Fruit fly (Drosophila melanogaster) whole organism, embryonic: ENCODE measurements around the gene CG31388.

Source experiments
- ATbp ChIP-seq: fragments of 200-800 bp; sonication (Bioruptor generic); optimal IDR thresholded peaks from 2 replicates; lab custom pipeline; 2017; ENCODE audit warnings: missing biosample characterization, mild to moderate bottlenecking, missing genetic modification characterization, missing genetic modification reagents
- BtbVII ChIP-seq: fragments of 200-800 bp; sonication (Bioruptor generic); optimal IDR thresholded peaks from 3 replicates; lab custom pipeline; 2017; ENCODE audit warnings: missing biosample characterization, mild to moderate bottlenecking, missing genetic modification characterization
- CG10147 ChIP-seq: fragments of 200-800 bp; sonication (Bioruptor generic); optimal IDR thresholded peaks from 2 replicates; lab custom pipeline; 2019; ENCODE audit warnings: missing biosample characterization, mild to moderate bottlenecking, missing genetic modification characterization, moderate library complexity
- CG12236 ChIP-seq: fragments of 200-800 bp; sonication (Bioruptor generic); optimal IDR thresholded peaks from 2 replicates; lab custom pipeline; 2016; ENCODE audit warnings: missing biosample characterization, missing genetic modification characterization
- CG12299 ChIP-seq: fragments of 200-800 bp; sonication (Bioruptor generic); optimal IDR thresholded peaks from 2 replicates; lab custom pipeline; 2018; ENCODE audit warnings: missing biosample characterization, mild to moderate bottlenecking, missing genetic modification characterization
- CG1233 ChIP-seq: fragments of 200-800 bp; sonication (Bioruptor generic); optimal IDR thresholded peaks from 4 replicates; lab custom pipeline; 2018; ENCODE audit warnings: missing biosample characterization, mild to moderate bottlenecking, missing genetic modification characterization
- CG13296 ChIP-seq: fragments of 200-800 bp; sonication (Bioruptor generic); optimal IDR thresholded peaks from 3 replicates; lab custom pipeline; 2018; ENCODE audit warnings: missing biosample characterization, mild to moderate bottlenecking, missing genetic modification characterization
- CG13624 ChIP-seq: fragments of 200-800 bp; sonication (Bioruptor generic); optimal IDR thresholded peaks from 2 replicates; lab custom pipeline; 2016; ENCODE audit warnings: missing biosample characterization, missing genetic modification characterization
- CG15514 ChIP-seq: fragments of 200-800 bp; sonication (Bioruptor generic); optimal IDR thresholded peaks from 3 replicates; lab custom pipeline; 2017; ENCODE audit warnings: missing biosample characterization, missing genetic modification characterization, mild to moderate bottlenecking, moderate library complexity, missing genetic modification reagents
- CG17361 ChIP-seq: fragments of 200-800 bp; sonication (Bioruptor generic); IDR thresholded peaks from 3 replicates; pipeline ENCODE4 v1.3.6; 2022; ENCODE audit warnings: missing biosample characterization, missing genetic modification characterization
- CG17802 ChIP-seq: fragments of 200-800 bp; sonication (Bioruptor generic); optimal IDR thresholded peaks from 2 replicates; lab custom pipeline; 2018; ENCODE audit warnings: missing biosample characterization, mild to moderate bottlenecking, missing genetic modification characterization, moderate library complexity
- CG18599 ChIP-seq: fragments of 200-800 bp; sonication (Bioruptor generic); optimal IDR thresholded peaks from 3 replicates; lab custom pipeline; 2017; ENCODE audit warnings: missing biosample characterization, missing genetic modification characterization, mild to moderate bottlenecking, moderate library complexity, missing genetic modification reagents
- CG2120 ChIP-seq: fragments of 200-800 bp; sonication (Bioruptor generic); optimal IDR thresholded peaks from 3 replicates; lab custom pipeline; 2016; ENCODE audit warnings: missing biosample characterization, missing genetic modification characterization
- CG30020 ChIP-seq: fragments of 200-800 bp; optimal IDR thresholded peaks from 2 replicates; lab custom pipeline; 2019; ENCODE audit warnings: missing biosample characterization, mild to moderate bottlenecking, missing genetic modification characterization, moderate library complexity
- CG3995 ChIP-seq: fragments of 200-800 bp; sonication (Bioruptor generic); optimal IDR thresholded peaks from 3 replicates; lab custom pipeline; 2016; ENCODE audit warnings: missing biosample characterization, missing genetic modification characterization
- CG6813 ChIP-seq: fragments of 200-800 bp; sonication (Bioruptor generic); optimal IDR thresholded peaks from 2 replicates; lab custom pipeline; 2017; ENCODE audit warnings: missing biosample characterization, missing genetic modification characterization, mild to moderate bottlenecking, moderate library complexity, missing genetic modification reagents
- CG6854 ChIP-seq: fragments of 200-800 bp; sonication (Bioruptor generic); optimal IDR thresholded peaks from 3 replicates; lab custom pipeline; 2017; ENCODE audit warnings: missing biosample characterization, mild to moderate bottlenecking, missing genetic modification characterization
- CG7556 ChIP-seq: fragments of 200-800 bp; sonication (Bioruptor generic); optimal IDR thresholded peaks from 2 replicates; lab custom pipeline; 2017; ENCODE audit warnings: missing biosample characterization, mild to moderate bottlenecking, missing genetic modification characterization
- CG8290 ChIP-seq, 3 experiments: fragments of 200-800 bp; sonication (Bioruptor generic); optimal IDR thresholded peaks; 2 replicates each; lab custom pipeline; 2016 to 2019; ENCODE audit warnings: missing biosample characterization in 3 of 3, missing genetic modification characterization in 3 of 3, mild to moderate bottlenecking in 2 of 3, moderate library complexity in 1 of 3
- Dek ChIP-seq: fragments of 200-800 bp; sonication (Bioruptor generic); optimal IDR thresholded peaks from 3 replicates; lab custom pipeline; 2019; ENCODE audit warnings: missing biosample characterization, mild to moderate bottlenecking, missing genetic modification characterization, moderate library complexity
- Dip3 ChIP-seq: fragments of 200-800 bp; sonication (Bioruptor generic); optimal IDR thresholded peaks from 3 replicates; lab custom pipeline; 2016; ENCODE audit warnings: missing biosample characterization, missing genetic modification characterization
- Dll ChIP-seq: fragments of 200-800 bp; sonication (Bioruptor generic); IDR thresholded peaks from 4 replicates; pipeline ENCODE4 v1.3.6; 2022; ENCODE audit warnings: missing biosample characterization, missing genetic modification characterization; ENCODE audit not compliant: partially characterized antibody
- E2f1 ChIP-seq: fragments of 200-800 bp; sonication (Bioruptor generic); IDR thresholded peaks from 2 replicates; pipeline ENCODE4 v1.3.6; 2022; ENCODE audit warnings: missing biosample characterization, missing genetic modification characterization
- Ets65A ChIP-seq: fragments of 200-800 bp; sonication (Bioruptor generic); peaks from one replicate; lab custom pipeline; 2016; ENCODE audit warnings: missing biosample characterization, missing genetic modification characterization
- Hmr ChIP-seq: fragments of 200-800 bp; sonication (Bioruptor generic); optimal IDR thresholded peaks from 3 replicates; lab custom pipeline; 2017; ENCODE audit warnings: mild to moderate bottlenecking, missing biosample characterization, missing genetic modification reagents, missing genetic modification characterization
- MBD-R2 ChIP-seq: fragments of 200-800 bp; sonication (Bioruptor generic); IDR thresholded peaks from 2 replicates; pipeline ENCODE4 v1.3.6; 2022; ENCODE audit warnings: missing biosample characterization, missing genetic modification characterization
- NC2β ChIP-seq: fragments of 200-800 bp; sonication (Bioruptor generic); optimal IDR thresholded peaks from 2 replicates; lab custom pipeline; 2016; ENCODE audit warnings: missing biosample characterization, missing genetic modification characterization
- Nf-YA ChIP-seq: fragments of 200-800 bp; sonication (Bioruptor generic); IDR thresholded peaks from 2 replicates; pipeline ENCODE4 v1.3.6; 2022; ENCODE audit warnings: missing biosample characterization, missing genetic modification characterization
- Ptx1 ChIP-seq: fragments of 200-800 bp; sonication (Bioruptor generic); IDR thresholded peaks from 2 replicates; pipeline ENCODE4 v1.3.6; 2022; ENCODE audit warnings: missing biosample characterization, missing genetic modification characterization
- Rx ChIP-seq: fragments of 200-800 bp; sonication (Bioruptor generic); IDR thresholded peaks from 2 replicates; pipeline ENCODE4 v1.3.6; 2022; ENCODE audit warnings: missing biosample characterization, missing genetic modification characterization
- Scr ChIP-seq: fragments of 200-800 bp; sonication (Bioruptor generic); IDR thresholded peaks from 2 replicates; pipeline ENCODE4 v1.3.6; 2022; ENCODE audit warnings: missing biosample characterization, missing genetic modification characterization; ENCODE audit not compliant: partially characterized antibody
- Trl ChIP-seq, 3 experiments: fragments of >200 bp in 2 of 3; fragments of 200-800 bp in 1 of 3; sonication (Bioruptor generic) in 1 of 3; optimal IDR thresholded peaks; 2 replicates in 1 of 3; 3 replicates in 2 of 3; lab custom pipeline; 2016 to 2017; ENCODE audit warnings: missing biosample characterization in 1 of 3, missing genetic modification characterization in 1 of 3
- ara ChIP-seq: fragments of 200-800 bp; sonication (Bioruptor generic); IDR thresholded peaks from 2 replicates; pipeline ENCODE4 v1.3.6; 2022; ENCODE audit warnings: missing biosample characterization, missing genetic modification characterization
- caup ChIP-seq: fragments of 200-800 bp; sonication (Bioruptor generic); optimal IDR thresholded peaks from 3 replicates; lab custom pipeline; 2017; ENCODE audit warnings: missing biosample characterization, mild to moderate bottlenecking, missing genetic modification characterization, moderate library complexity; ENCODE audit not compliant: severe bottlenecking
- chn ChIP-seq: fragments of 200-800 bp; sonication (Bioruptor generic); optimal IDR thresholded peaks from 2 replicates; lab custom pipeline; 2016; ENCODE audit warnings: missing biosample characterization, missing genetic modification characterization
- ems ChIP-seq: fragments of 200-800 bp; sonication (Bioruptor generic); optimal IDR thresholded peaks from 3 replicates; lab custom pipeline; 2016; ENCODE audit warnings: missing biosample characterization, missing genetic modification characterization
- esg ChIP-seq: fragments of 200-800 bp; sonication (Bioruptor generic); conservative IDR thresholded peaks from 2 replicates; pipeline ENCODE4 v1.3.6; 2022; ENCODE audit warnings: missing biosample characterization, missing genetic modification characterization
- exex ChIP-seq: fragments of 200-800 bp; sonication (Bioruptor generic); optimal IDR thresholded peaks from 4 replicates; lab custom pipeline; 2018; ENCODE audit warnings: missing biosample characterization, mild to moderate bottlenecking, missing genetic modification characterization, moderate library complexity
- kay ChIP-seq: fragments of 200-800 bp; sonication (Bioruptor generic); optimal IDR thresholded peaks from 2 replicates; lab custom pipeline; 2016; ENCODE audit warnings: missing biosample characterization, missing genetic modification characterization
- lab ChIP-seq: fragments of 200-800 bp; sonication (Bioruptor generic); optimal IDR thresholded peaks from 3 replicates; lab custom pipeline; 2017; ENCODE audit warnings: missing biosample characterization, missing genetic modification characterization, mild to moderate bottlenecking, moderate library complexity, missing genetic modification reagents
- lola ChIP-seq, 3 experiments: fragments of >200 bp in 2 of 3; fragments of 200-800 bp in 1 of 3; sonication (Bioruptor generic) in 1 of 3; optimal IDR thresholded peaks; 2 replicates each; lab custom pipeline; 2017 to 2019; ENCODE audit warnings: missing biosample characterization in 3 of 3, missing genetic modification characterization in 3 of 3, mild to moderate bottlenecking in 1 of 3, moderate library complexity in 1 of 3
- scrt ChIP-seq: fragments of 200-800 bp; sonication (Bioruptor generic); optimal IDR thresholded peaks from 2 replicates; lab custom pipeline; 2018; ENCODE audit warnings: missing biosample characterization, mild to moderate bottlenecking, missing genetic modification characterization, moderate library complexity
- sisA ChIP-seq: fragments of 200-800 bp; sonication (Bioruptor generic); IDR thresholded peaks from 2 replicates; pipeline ENCODE4 v1.3.6; 2022; ENCODE audit warnings: missing biosample characterization, missing genetic modification characterization
- tap ChIP-seq: fragments of 200-800 bp; optimal IDR thresholded peaks from 3 replicates; lab custom pipeline; 2019; ENCODE audit warnings: missing biosample characterization, mild to moderate bottlenecking, missing genetic modification characterization, moderate library complexity
- trem ChIP-seq: fragments of 200-800 bp; optimal IDR thresholded peaks from 3 replicates; lab custom pipeline; 2019; ENCODE audit warnings: missing biosample characterization, mild to moderate bottlenecking, missing genetic modification characterization, moderate library complexity
- unpg ChIP-seq: fragments of 200-800 bp; sonication (Bioruptor generic); optimal IDR thresholded peaks from 3 replicates; lab custom pipeline; 2018; ENCODE audit warnings: missing biosample characterization, mild to moderate bottlenecking, missing genetic modification characterization, moderate library complexity
- z ChIP-seq: fragments of 200-800 bp; sonication (Bioruptor generic); IDR thresholded peaks from 3 replicates; pipeline ENCODE4 v1.3.6; 2022; ENCODE audit warnings: missing biosample characterization, missing genetic modification characterization

CG31388 gene

DNA sequence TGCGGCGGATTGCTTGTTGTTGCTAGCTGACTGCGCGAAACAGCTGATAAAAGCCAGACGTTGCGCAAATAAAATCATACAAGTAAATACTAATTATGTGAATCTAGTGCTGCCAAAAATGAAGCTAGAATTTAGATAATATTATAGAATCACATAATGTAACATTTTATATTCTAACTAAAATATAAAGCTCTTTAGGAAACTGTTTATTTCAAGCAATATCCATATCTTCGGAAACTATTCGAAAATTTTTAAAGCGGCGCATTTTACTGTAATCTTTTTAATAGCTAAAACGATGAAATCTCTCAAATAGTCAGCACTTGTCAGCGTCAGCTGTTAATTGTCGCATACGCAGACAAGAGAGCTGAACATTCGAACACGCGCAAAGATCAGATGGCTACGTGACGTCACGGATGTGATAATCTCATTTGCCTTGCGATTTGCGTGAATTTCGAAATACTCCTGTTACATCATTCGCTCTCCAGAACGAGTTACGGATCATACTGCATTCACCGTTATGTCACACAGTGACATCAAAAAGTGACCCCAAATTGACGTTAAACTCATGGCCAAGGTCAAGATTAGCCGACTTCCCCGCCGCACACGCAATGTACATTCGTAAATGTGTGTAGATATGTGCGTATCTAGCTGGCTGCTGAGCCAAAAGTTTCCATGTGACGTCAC, 5.6 kb downstream of the CG31388 start (continued):
- TF ChIP-seq Ptx1 (GFP tag; lab: Robert Waterston, UW) (peak; percentile 38; the same call in 1 of the 2 replicates), ems (GFP tag; lab: Kevin White, UChicago) (peak; percentile 4), CG12236 (GFP tag; lab: Kevin White, UChicago) (no peak), CG13624 (GFP tag; lab: Kevin White, UChicago) (peak; percentile 51), CG10147 (GFP tag; lab: Kevin White, UChicago) (peak; percentile 45), kay (GFP tag; lab: Kevin White, UChicago) (peak; percentile 18), tap (tag; lab: Kevin White, UChicago) (no peak), CG2120 (GFP tag; lab: Kevin White, UChicago) (peak; percentile 31), unpg (GFP tag; lab: Kevin White, UChicago) (peak; percentile 56), CG3995 (no peak), CG18599 (GFP tag; lab: Kevin White, UChicago) (peak; percentile 60), BtbVII (peak; percentile 84), lab (GFP tag; lab: Kevin White, UChicago) (peak; percentile 77), MBD-R2 (GFP tag; lab: Robert Waterston, UW) (no peak; the same call in 1 of the 2 replicates), Ets65A (peak; percentile 71), z (no peak), NC2β (GFP tag; lab: Kevin White, UChicago) (no peak), CG17802 (no peak), Hmr (peak; percentile 15), CG1233 (GFP tag; lab: Kevin White, UChicago) (peak; percentile 49), CG7556 (peak; percentile 47), ara (GFP tag; lab: Robert Waterston, UW) (no peak), E2f1 (GFP tag; lab: Robert Waterston, UW) (peak; percentile 47; the same call in 1 of the 2 replicates), Trl (optimal IDR thresholded peaks at IDR 0.05; lab: Kevin White, UChicago) (no peak), Trl (GFP tag; optimal IDR thresholded peaks at IDR 0.05; lab: Kevin White, UChicago) (peak; percentile 34), CG6813 (GFP tag; lab: Kevin White, UChicago) (peak; percentile 53), Dll (peak; percentile 16; the same call in 1 of the 4 replicates), Scr (GFP tag; lab: Robert Waterston, UW) (no peak), CG12299 (tag; lab: Kevin White, UChicago) (peak; percentile 36), CG6854 (GFP tag; lab: Kevin White, UChicago) (peak; percentile 60), CG30020 (no peak), scrt (GFP tag; lab: Kevin White, UChicago) (no peak), CG13296 (peak; percentile 77), CG17361 (GFP tag; lab: Robert Waterston, UW) (peak; percentile 55; the same call in 2 of the 3 replicates), chn (GFP tag; lab: Kevin White, UChicago) (no peak), CG15514 (peak; percentile 55), trem (tag; lab: Kevin White, UChicago) (peak; percentile 50), Rx (GFP tag; lab: Robert Waterston, UW) (no peak), Dek (peak; percentile 36), exex (tag; lab: Kevin White, UChicago) (peak; percentile 91), Nf-YA (GFP tag; lab: Robert Waterston, UW) (no peak), esg (no peak), caup (GFP tag; lab: Kevin White, UChicago) (peak; percentile 22), lola (GFP tag; optimal IDR thresholded peaks at IDR 0.05; lab: Kevin White, UChicago) (no peak), CG8290 (GFP tag; optimal IDR thresholded peaks at IDR 0.05; lab: Kevin White, UChicago) (peak; percentile 11), CG8290 (tag; optimal IDR thresholded peaks at IDR 0.05; lab: Kevin White, UChicago) (peak in 1 of 2 experiments; percentile 13), sisA (GFP tag; lab: Robert Waterston, UW) (no peak), ATbp (GFP tag; lab: Kevin White, UChicago) (no peak), Dip3 (GFP tag; lab: Kevin White, UChicago) (no peak)
